Worm (Caenorhabditis elegans) whole organism, late embryonic: ENCODE results near the gene clc-32.

Experiments
- pag-3 ChIP-seq: sonication (generic microtip); optimal IDR thresholded peaks from 2 replicates; lab custom pipeline; 2016; ENCODE audit warnings: missing compliant biosample characterization, missing genetic modification characterization, borderline replicate concordance
- pqm-1 ChIP-seq: sonication (generic microtip); optimal IDR thresholded peaks from 2 replicates; lab custom pipeline; 2016; ENCODE audit warnings: missing genetic modification characterization, missing compliant biosample characterization

DNA sequence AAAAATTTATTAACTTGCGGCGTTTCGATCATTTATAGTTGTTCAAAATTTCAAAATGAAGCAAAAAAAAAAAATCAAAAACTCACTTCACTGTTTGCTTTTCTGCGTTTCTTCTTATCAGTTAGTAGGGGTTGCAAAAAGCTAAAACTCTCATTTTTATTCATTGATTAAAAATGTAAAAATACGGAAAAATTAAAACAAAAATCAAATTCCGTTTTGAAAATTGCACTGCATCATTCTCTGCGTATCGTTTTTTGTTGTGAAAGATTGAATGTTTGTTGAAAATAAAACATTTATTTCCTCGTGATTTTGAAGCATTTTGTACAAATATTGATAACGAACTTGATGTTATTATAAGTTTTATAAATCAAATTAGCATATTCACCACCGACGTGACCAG lies 11.9 kb downstream of the clc-32 start:
- TF ChIP-seq pag-3 (tag; lab: Kevin White, UChicago) (no peak), pqm-1 (tag; lab: Kevin White, UChicago) (no peak)
